Worm (Caenorhabditis elegans) whole organism, L4 larva: ENCODE data around the gene sdz-4.

Experiments used
- D1046.2 ChIP-seq: fragments of 200-800 bp; sonication (Bioruptor generic); IDR thresholded peaks from 2 replicates; pipeline ENCODE4 v1.3.6; 2022; ENCODE audit warnings: missing genetic modification characterization, missing compliant biosample characterization
- F44E2.7 ChIP-seq: fragments of 200-800 bp; sonication (Bioruptor generic); IDR thresholded peaks from 2 replicates; pipeline ENCODE4 v2.1.2; 2022; ENCODE audit warnings: missing genetic modification characterization, missing compliant biosample characterization
- F49E8.2 ChIP-seq: sonication (generic microtip); optimal IDR thresholded peaks from 2 replicates; lab custom pipeline; 2016; ENCODE audit warnings: missing compliant biosample characterization, mild to moderate bottlenecking, missing genetic modification characterization, borderline replicate concordance
- Y48G9A.11 ChIP-seq: fragments of 200-800 bp; sonication (Bioruptor generic); IDR thresholded peaks from 2 replicates; pipeline ENCODE4 v1.3.6; 2022; ENCODE audit warnings: missing genetic modification reagents, missing genetic modification characterization, missing compliant biosample characterization
- Y5F2A.4 ChIP-seq: fragments of 200-800 bp; sonication (Bioruptor generic); optimal IDR thresholded peaks from 2 replicates; lab custom pipeline; 2018; ENCODE audit warnings: mild to moderate bottlenecking, missing genetic modification characterization, missing compliant biosample characterization
- Y75B8A.6 ChIP-seq: fragments of 200-800 bp; sonication (Bioruptor generic); IDR thresholded peaks from 2 replicates; pipeline ENCODE4 v1.3.6; 2022; ENCODE audit warnings: missing genetic modification reagents, missing genetic modification characterization, missing compliant biosample characterization
- ZK337.2 ChIP-seq: fragments of 200-800 bp; sonication (Bioruptor generic); IDR thresholded peaks from 2 replicates; pipeline ENCODE4 v1.3.6; 2022; ENCODE audit warnings: missing genetic modification reagents, missing genetic modification characterization, missing compliant biosample characterization
- aly-2 ChIP-seq: sonication (generic microtip); optimal IDR thresholded peaks from 2 replicates; lab custom pipeline; 2018; ENCODE audit warnings: missing biosample characterization, missing genetic modification characterization
- arid-1 ChIP-seq: fragments of 200-800 bp; sonication (Bioruptor generic); conservative IDR thresholded peaks from 2 replicates; pipeline ENCODE4 v1.3.6; 2022; ENCODE audit warnings: missing genetic modification reagents, missing genetic modification characterization, missing compliant biosample characterization
- ceh-20 ChIP-seq: fragments of 200-800 bp; sonication (Bioruptor generic); IDR thresholded peaks from 2 replicates; pipeline ENCODE4 v1.3.6; 2022; ENCODE audit warnings: missing genetic modification reagents, missing genetic modification characterization, missing compliant biosample characterization
- ceh-28 ChIP-seq: fragments of 150-350 bp; optimal IDR thresholded peaks from 2 replicates; lab custom pipeline; 2014; ENCODE audit warnings: missing biosample characterization, missing genetic modification reagents, missing genetic modification characterization
- ceh-62 ChIP-seq: sonication (generic microtip); optimal IDR thresholded peaks from 2 replicates; lab custom pipeline; 2017; ENCODE audit warnings: missing biosample characterization, missing genetic modification characterization
- ctbp-1 ChIP-seq: fragments of 200-800 bp; sonication (Bioruptor generic); IDR thresholded peaks from 2 replicates; pipeline ENCODE4 v1.3.6; 2022; ENCODE audit warnings: missing genetic modification reagents, missing genetic modification characterization, missing compliant biosample characterization
- daf-16 ChIP-seq, 3 experiments: sonication (generic microtip); optimal IDR thresholded peaks; 2 replicates each; lab custom pipeline; 2016 to 2017; ENCODE audit warnings: missing genetic modification characterization in 3 of 3, missing genetic modification reagents in 3 of 3, mild to moderate bottlenecking in 2 of 3, missing compliant biosample characterization in 2 of 3, missing biosample characterization in 1 of 3, moderate library complexity in 1 of 3
- daf-19 ChIP-seq: fragments of 200-800 bp; sonication (Bioruptor generic); conservative IDR thresholded peaks from 2 replicates; pipeline ENCODE4 v1.3.6; 2022; ENCODE audit warnings: missing genetic modification characterization, missing compliant biosample characterization
- daf-8 ChIP-seq: fragments of 200-800 bp; sonication (Bioruptor generic); IDR thresholded peaks from 2 replicates; pipeline ENCODE4 v1.3.6; 2022; ENCODE audit warnings: missing genetic modification characterization, missing compliant biosample characterization
- dmd-6 ChIP-seq: fragments of 200-800 bp; sonication (Bioruptor generic); IDR thresholded peaks from 2 replicates; pipeline ENCODE4 v1.3.6; 2022; ENCODE audit warnings: missing genetic modification reagents, missing genetic modification characterization, missing compliant biosample characterization
- dmd-9 ChIP-seq: fragments of 200-800 bp; sonication (Bioruptor generic); IDR thresholded peaks from 2 replicates; pipeline ENCODE4 v1.3.6; 2022; ENCODE audit warnings: missing genetic modification reagents, missing genetic modification characterization, missing compliant biosample characterization
- fkh-10 ChIP-seq: fragments of 150-350 bp; optimal IDR thresholded peaks from 2 replicates; lab custom pipeline; 2014; ENCODE audit warnings: missing biosample characterization, missing genetic modification reagents, missing genetic modification characterization
- hlh-11 ChIP-seq: fragments of 200-800 bp; sonication (Bioruptor generic); optimal IDR thresholded peaks from 2 replicates; lab custom pipeline; 2018; ENCODE audit warnings: mild to moderate bottlenecking, missing genetic modification characterization, missing compliant biosample characterization
- lim-7 ChIP-seq: fragments of 200-800 bp; sonication (Bioruptor generic); IDR thresholded peaks from 2 replicates; pipeline ENCODE4 v1.3.6; 2022; ENCODE audit warnings: missing genetic modification characterization, missing compliant biosample characterization
- lin-13 ChIP-seq: fragments of 150-350 bp; optimal IDR thresholded peaks from 2 replicates; lab custom pipeline; 2014; ENCODE audit warnings: missing biosample characterization, missing genetic modification reagents, missing genetic modification characterization
- lin-38 ChIP-seq: fragments of 200-800 bp; sonication (Bioruptor generic); IDR thresholded peaks from 2 replicates; pipeline ENCODE4 v1.3.6; 2022; ENCODE audit warnings: missing genetic modification reagents, missing genetic modification characterization, missing compliant biosample characterization
- mdl-1 ChIP-seq, 2 experiments: fragments of 150-350 bp in 1 of 2; sonication (generic microtip) in 1 of 2; optimal IDR thresholded peaks; 2 replicates each; lab custom pipeline; 2014 to 2017; ENCODE audit warnings: missing biosample characterization in 2 of 2, missing genetic modification characterization in 2 of 2
- mdt-29 ChIP-seq: fragments of 200-800 bp; sonication (Bioruptor generic); IDR thresholded peaks from 2 replicates; pipeline ENCODE4 v1.3.6; 2022; ENCODE audit warnings: missing genetic modification reagents, missing genetic modification characterization, missing compliant biosample characterization
- mxl-2 ChIP-seq: fragments of 200-800 bp; sonication (Bioruptor generic); conservative IDR thresholded peaks from 2 replicates; pipeline ENCODE4 v1.3.6; 2022; ENCODE audit warnings: missing genetic modification reagents, missing genetic modification characterization, missing compliant biosample characterization
- nhr-237 ChIP-seq: sonication (generic microtip); optimal IDR thresholded peaks from 2 replicates; lab custom pipeline; 2017; ENCODE audit warnings: missing biosample characterization, missing genetic modification characterization
- nhr-48 ChIP-seq: sonication (generic microtip); optimal IDR thresholded peaks from 2 replicates; lab custom pipeline; 2016; ENCODE audit warnings: mild to moderate bottlenecking, missing genetic modification characterization, missing compliant biosample characterization
- nhr-6 ChIP-seq: fragments of 150-350 bp; optimal IDR thresholded peaks from 2 replicates; lab custom pipeline; 2014; ENCODE audit warnings: missing biosample characterization, missing genetic modification characterization
- pha-4 ChIP-seq, 2 experiments: fragments of 150-350 bp in 1 of 2; fragments of 200-800 bp in 1 of 2; sonication (Bioruptor generic) in 1 of 2; IDR thresholded peaks in 1 of 2; optimal IDR thresholded peaks in 1 of 2; 2 replicates each; pipeline versions ENCODE4 v1.3.6 to Lab custom; 2014 to 2022; ENCODE audit warnings: missing genetic modification characterization in 2 of 2, missing genetic modification reagents in 2 of 2, missing biosample characterization in 1 of 2, missing compliant biosample characterization in 1 of 2
- pqm-1 ChIP-seq: sonication (generic microtip); optimal IDR thresholded peaks from 2 replicates; lab custom pipeline; 2017; ENCODE audit warnings: missing biosample characterization, missing genetic modification characterization
- saeg-2 ChIP-seq: fragments of 200-800 bp; sonication (Bioruptor generic); IDR thresholded peaks from 2 replicates; pipeline ENCODE4 v1.3.6; 2022; ENCODE audit warnings: missing genetic modification reagents, missing genetic modification characterization, missing compliant biosample characterization
- set-16 ChIP-seq: fragments of 200-800 bp; sonication (Bioruptor generic); IDR thresholded peaks from 2 replicates; pipeline ENCODE4 v1.3.6; 2022; ENCODE audit warnings: missing genetic modification reagents, missing genetic modification characterization, missing compliant biosample characterization
- snpc-1.2 ChIP-seq: fragments of 200-800 bp; sonication (Bioruptor generic); IDR thresholded peaks from 2 replicates; pipeline ENCODE4 v1.3.6; 2022; ENCODE audit warnings: missing genetic modification reagents, missing genetic modification characterization, missing compliant biosample characterization
- snpc-4 ChIP-seq: fragments of 150-350 bp; optimal IDR thresholded peaks from 2 replicates; lab custom pipeline; 2014; ENCODE audit warnings: missing biosample characterization, missing genetic modification characterization
- spr-3 ChIP-seq: fragments of 200-800 bp; sonication (Bioruptor generic); optimal IDR thresholded peaks from 2 replicates; lab custom pipeline; 2018; ENCODE audit warnings: mild to moderate bottlenecking, missing genetic modification characterization, missing compliant biosample characterization
- tra-1 ChIP-seq: fragments of 200-800 bp; sonication (Bioruptor generic); IDR thresholded peaks from 2 replicates; pipeline ENCODE4 v1.3.6; 2022; ENCODE audit warnings: missing genetic modification reagents, missing genetic modification characterization, missing compliant biosample characterization
- unc-62 ChIP-seq, 3 experiments: fragments of 150-350 bp in 1 of 3; sonication (generic microtip); optimal IDR thresholded peaks in 2 of 3; peaks in 1 of 3; 1 replicate in 1 of 3; 2 replicates in 2 of 3; lab custom pipeline; 2014 to 2017; ENCODE audit warnings: missing biosample characterization in 3 of 3, missing genetic modification characterization in 3 of 3, missing genetic modification reagents in 3 of 3, missing genotype in 1 of 3
- zip-11 ChIP-seq: fragments of 200-800 bp; sonication (Bioruptor generic); IDR thresholded peaks from 2 replicates; pipeline ENCODE4 v1.3.6; 2022; ENCODE audit warnings: missing genetic modification characterization, missing compliant biosample characterization

The sdz-4 gene

DNA sequence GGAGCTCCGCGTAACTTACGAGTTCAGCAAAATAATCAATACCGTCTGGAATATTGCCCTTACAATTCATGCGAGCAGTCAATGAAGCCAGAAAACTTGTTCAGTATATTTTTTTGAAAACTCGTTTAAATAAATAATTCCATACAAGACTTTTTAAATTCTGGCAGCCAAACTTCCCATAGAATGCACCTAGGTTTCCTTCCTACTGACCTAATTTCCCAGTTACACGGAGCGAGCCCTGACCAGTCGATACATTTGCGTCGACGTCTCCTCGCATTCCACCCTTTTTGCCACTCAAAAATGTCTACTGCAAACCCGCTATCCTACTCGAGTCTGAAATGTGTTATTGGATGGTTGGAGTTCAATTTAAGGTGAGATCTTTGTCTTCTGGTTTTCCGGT is 41.4 kb upstream of the sdz-4 start, which contains the start of gene fbxc-30:
Gene fbxc-30 (plus strand): TSS at position 301 of the 400 bp plus-strand sequence.
- TF ChIP-seq lin-38 (GFP tag; lab: Robert Waterston, UW): no peak
- no peak for TF ChIP-seq Y75B8A.6 (GFP tag; lab: Robert Waterston, UW)
- no peak for TF ChIP-seq aly-2 (tag; lab: Kevin White, UChicago)
- no peak for TF ChIP-seq mdt-29
- no peak for TF ChIP-seq zip-11 (GFP tag; lab: Robert Waterston, UW)
- no peak for TF ChIP-seq mdl-1 (tag; optimal IDR thresholded peaks at IDR 0.05; lab: Kevin White, UChicago)
- no peak for TF ChIP-seq Y48G9A.11
- TF ChIP-seq F49E8.2 (tag; lab: Kevin White, UChicago): no peak
- TF ChIP-seq hlh-11 (tag; lab: Kevin White, UChicago): no peak
- TF ChIP-seq nhr-6: no peak
- TF ChIP-seq fkh-10 (GFP tag; lab: Kevin White, UChicago): no peak
- no peak for TF ChIP-seq daf-19
- no peak for TF ChIP-seq dmd-9
- no peak for TF ChIP-seq Y5F2A.4 (GFP tag; lab: Kevin White, UChicago)
- no peak for TF ChIP-seq nhr-48 (tag; lab: Kevin White, UChicago)
- no peak for TF ChIP-seq lim-7

DNA sequence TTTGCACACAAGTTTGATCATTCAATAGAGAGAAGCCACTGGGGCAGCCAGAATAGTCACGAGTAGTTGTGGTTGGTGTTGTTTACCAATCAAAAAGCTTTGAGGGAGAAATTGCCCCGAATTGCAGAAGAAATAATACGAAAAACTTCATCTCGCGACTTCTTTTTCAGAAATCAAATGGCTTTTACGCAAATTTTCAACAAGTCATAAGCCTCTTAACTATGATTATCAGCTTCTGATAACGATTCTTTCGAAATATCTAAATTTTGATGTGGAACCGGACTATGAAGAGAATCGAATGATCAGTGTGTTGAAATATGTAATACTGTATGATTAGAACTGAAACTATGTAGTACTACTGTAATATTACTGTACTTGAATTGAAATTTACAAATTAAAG is 38.4 kb upstream of the sdz-4 start:
- TF ChIP-seq fkh-10 (GFP tag; lab: Kevin White, UChicago) (no peak), daf-16 (GFP tag; optimal IDR thresholded peaks at IDR 0.05; lab: Kevin White, UChicago) (no peak), daf-16 (tag; optimal IDR thresholded peaks at IDR 0.05; lab: Kevin White, UChicago) (no peak), ceh-20 (GFP tag; lab: Robert Waterston, UW) (no peak), ctbp-1 (no peak), lin-13 (GFP tag; lab: Kevin White, UChicago) (no peak), dmd-9 (no peak), mxl-2 (GFP tag; lab: Robert Waterston, UW) (no peak), set-16 (GFP tag; lab: Robert Waterston, UW) (no peak), saeg-2 (no peak)

DNA sequence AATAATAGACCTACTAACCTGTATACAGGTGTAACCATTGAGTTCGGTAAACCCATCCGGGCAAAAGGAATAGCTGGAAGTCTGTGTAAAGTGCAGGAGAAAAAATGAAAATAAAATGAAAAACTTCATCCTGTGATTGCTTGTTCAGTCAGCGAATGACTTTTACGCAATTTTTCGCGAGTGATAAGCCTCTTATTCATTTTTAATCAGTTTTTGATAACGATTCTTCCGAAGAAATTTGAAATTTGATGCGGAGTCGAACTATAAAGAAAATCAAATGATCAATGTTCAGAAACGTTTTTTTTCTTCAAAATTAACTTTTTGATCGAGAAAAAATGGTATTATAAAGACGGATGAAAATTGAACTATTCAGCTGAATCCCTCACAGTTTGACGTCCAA is 35.9 kb upstream of the sdz-4 start:
- TF ChIP-seq nhr-48 (tag; lab: Kevin White, UChicago) (no peak), pqm-1 (tag; lab: Kevin White, UChicago) (peak; percentile 83), snpc-1.2 (no peak), pha-4 (GFP tag; IDR thresholded peaks at IDR 0.05; lab: Robert Waterston, UW) (no peak), pha-4 (tag; optimal IDR thresholded peaks at IDR 0.05; lab: Kevin White, UChicago) (no peak), unc-62 (GFP tag; optimal IDR thresholded peaks at IDR 0.05 in 1 of 2; lab: Kevin White, UChicago) (peak in 1 of 2 experiments; percentile 56), unc-62 (tag; optimal IDR thresholded peaks at IDR 0.05; lab: Kevin White, UChicago) (no peak), tra-1 (no peak), spr-3 (GFP tag; lab: Kevin White, UChicago) (no peak), F44E2.7 (GFP tag; lab: Robert Waterston, UW) (no peak), D1046.2 (GFP tag; lab: Robert Waterston, UW) (no peak), daf-8 (GFP tag; lab: Robert Waterston, UW) (no peak), Y48G9A.11 (no peak), ceh-28 (tag; lab: Kevin White, UChicago) (no peak), nhr-237 (tag; lab: Kevin White, UChicago) (no peak), snpc-4 (tag; lab: Kevin White, UChicago) (no peak), arid-1 (GFP tag; lab: Robert Waterston, UW) (no peak), ZK337.2 (GFP tag; lab: Robert Waterston, UW) (no peak), ceh-62 (tag; lab: Kevin White, UChicago) (no peak), dmd-6 (GFP tag; lab: Robert Waterston, UW) (peak; percentile 69)
- TF ChIP-seq, all 104 proteins: peak for 3
